Worm (Caenorhabditis elegans) whole organism, L4/young adult: ENCODE results near the gene clec-6.

Experiments
- W03F9.2 ChIP-seq: fragments of 150-350 bp; optimal IDR thresholded peaks from 2 replicates; lab custom pipeline; 2014; ENCODE audit warnings: missing biosample characterization, missing genetic modification characterization
- him-1 ChIP-seq: sonication (generic microtip); optimal IDR thresholded peaks from 2 replicates; lab custom pipeline; 2016; ENCODE audit warnings: missing genotype, missing genetic modification reagents, missing genetic modification characterization, missing compliant biosample characterization

DNA sequence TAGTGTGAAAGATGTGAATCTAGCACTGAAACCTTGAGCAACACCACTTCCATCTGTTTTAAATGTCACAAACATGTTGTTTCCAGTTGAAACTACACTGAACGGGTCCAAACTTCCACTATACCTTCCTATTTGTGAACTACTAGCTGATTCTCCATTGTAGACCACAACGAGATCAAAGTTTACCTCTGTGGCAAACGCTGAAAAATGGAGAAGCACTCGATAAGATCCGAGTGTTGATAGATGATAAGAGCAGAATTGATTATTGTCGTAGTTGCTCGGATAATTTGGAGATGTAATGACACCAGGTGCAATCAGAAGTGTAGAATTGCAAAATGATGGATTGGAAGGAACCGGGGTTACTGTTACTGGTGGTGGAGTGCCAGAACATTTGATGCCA is 5.3 kb downstream of the clec-6 start:
- no peak for TF ChIP-seq W03F9.2
- TF ChIP-seq him-1 (tag; lab: Kevin White, UChicago), result no peak
